Fruit fly (Drosophila melanogaster): ENCODE results near the gene fzy.

Gene fzy

DNA sequence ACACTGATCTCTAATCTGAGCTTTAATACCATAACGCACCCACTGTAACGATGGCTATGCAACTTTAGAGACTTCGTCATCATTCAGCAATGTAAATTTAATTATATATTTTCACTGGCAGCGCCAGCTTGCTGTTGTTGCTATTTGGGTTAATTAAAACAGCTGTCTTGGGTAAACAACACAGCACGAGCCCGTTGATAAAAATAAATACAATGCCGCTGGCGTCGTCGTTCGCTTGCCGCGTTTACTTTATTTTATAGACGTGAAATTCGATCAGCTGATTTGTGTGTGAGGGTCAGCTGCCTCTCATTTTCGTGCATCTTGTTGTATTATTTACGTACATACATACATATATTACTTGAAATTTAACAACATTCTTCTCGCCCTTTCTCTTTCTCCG is 38.0 kb upstream of the fzy start (continued):
- TF ChIP-seq brk (GFP tag; optimal IDR thresholded peaks at IDR 0.05), result peak; percentile 65

dm6 chr2L:16273439-16273838 is 37.3 kb upstream of the fzy start:
- TF ChIP-seq dmrt93B (GFP tag; optimal IDR thresholded peaks at IDR 0.05) (no peak), Abd-B (GFP tag; optimal IDR thresholded peaks at IDR 0.05) (no peak), Rel (GFP tag; optimal IDR thresholded peaks at IDR 0.05) (no peak), Rel (tag; optimal IDR thresholded peaks at IDR 0.05) (peak; percentile 5)

- no peak for TF ChIP-seq sv (GFP tag; optimal IDR thresholded peaks at IDR 0.05)
- no peak for TF ChIP-seq N (GFP tag; optimal IDR thresholded peaks at IDR 0.05)
- no peak for TF ChIP-seq dmrt93B (GFP tag; optimal IDR thresholded peaks at IDR 0.05)
- no peak for TF ChIP-seq Hnf4 (GFP tag; optimal IDR thresholded peaks at IDR 0.05)
- no peak for TF ChIP-seq rgr (GFP tag; optimal IDR thresholded peaks at IDR 0.05)
- TF ChIP-seq GATAd (GFP tag; optimal IDR thresholded peaks at IDR 0.05), result no peak
- TF ChIP-seq CrebA (GFP tag; optimal IDR thresholded peaks at IDR 0.05; ENCODE audit: borderline replicate concordance), result no peak
- TF ChIP-seq brk (GFP tag; optimal IDR thresholded peaks at IDR 0.05), result no peak
- TF ChIP-seq Mio (GFP tag; optimal IDR thresholded peaks at IDR 0.05), result no peak
- TF ChIP-seq Dif (GFP tag; optimal IDR thresholded peaks at IDR 0.05; ENCODE audit: partially characterized antibody), result no peak
- TF ChIP-seq Hr83 (GFP tag; optimal IDR thresholded peaks at IDR 0.05; ENCODE audit: poor library complexity, severe bottlenecking), result no peak
- no peak for TF ChIP-seq Vsx2 (GFP tag; optimal IDR thresholded peaks at IDR 0.05; ENCODE audit: partially characterized antibody)
- TF ChIP-seq CG9705 (GFP tag; optimal IDR thresholded peaks at IDR 0.05), result no peak
- TF ChIP-seq OdsH (GFP tag; optimal IDR thresholded peaks at IDR 0.05), result no peak
- TF ChIP-seq Hr78 (GFP tag; optimal IDR thresholded peaks at IDR 0.05), result no peak
- no peak for TF ChIP-seq HLH106 (tag; optimal IDR thresholded peaks at IDR 0.05)
- no peak for TF ChIP-seq dsf (GFP tag; optimal IDR thresholded peaks at IDR 0.05; ENCODE audit: borderline replicate concordance)
- TF ChIP-seq Rel (GFP tag; optimal IDR thresholded peaks at IDR 0.05), result no peak
- TF ChIP-seq Rel (tag; optimal IDR thresholded peaks at IDR 0.05), result no peak
- TF ChIP-seq pan (optimal IDR thresholded peaks at IDR 0.05), result no peak
Measured at dm6 chr2L:16274100-16274499, 36.7 kb upstream of the fzy start.

- TF ChIP-seq Rel (GFP tag; optimal IDR thresholded peaks at IDR 0.05), result no peak
- TF ChIP-seq Rel (tag; optimal IDR thresholded peaks at IDR 0.05), result no peak
- TF ChIP-seq Dif (GFP tag; optimal IDR thresholded peaks at IDR 0.05; ENCODE audit: partially characterized antibody), result peak; percentile 6
- TF ChIP-seq Hnf4 (GFP tag; optimal IDR thresholded peaks at IDR 0.05), result no peak
- TF ChIP-seq OdsH (GFP tag; optimal IDR thresholded peaks at IDR 0.05), result no peak
- TF ChIP-seq brk (GFP tag; optimal IDR thresholded peaks at IDR 0.05), result no peak
- TF ChIP-seq br (GFP tag; optimal IDR thresholded peaks at IDR 0.05), result no peak
Measured at dm6 chr2L:16275177-16275808, 35.5 kb upstream of the fzy start.

dm6 chr2L:16275809-16276178 is 35.0 kb upstream of the fzy start:
- no peak for TF ChIP-seq Dif (GFP tag; optimal IDR thresholded peaks at IDR 0.05; ENCODE audit: partially characterized antibody)
- TF ChIP-seq h (GFP tag; optimal IDR thresholded peaks at IDR 0.05), result peak; percentile 21
- TF ChIP-seq ey (GFP tag; optimal IDR thresholded peaks at IDR 0.05), result no peak
- TF ChIP-seq sv (GFP tag; optimal IDR thresholded peaks at IDR 0.05), result peak; percentile 20
- no peak for TF ChIP-seq N (GFP tag; optimal IDR thresholded peaks at IDR 0.05)
- peak; percentile 8 for TF ChIP-seq Sp1 (GFP tag; optimal IDR thresholded peaks at IDR 0.05)
- TF ChIP-seq br (GFP tag; optimal IDR thresholded peaks at IDR 0.05), result peak; percentile 4
- TF ChIP-seq foxo (GFP tag; optimal IDR thresholded peaks at IDR 0.05), result peak in 1 of 2 experiments; percentile 30
- TF ChIP-seq HLH106 (tag; optimal IDR thresholded peaks at IDR 0.05), result peak; percentile 8
- TF ChIP-seq fru (GFP tag; optimal IDR thresholded peaks at IDR 0.05), result peak; percentile 12

dm6 chr2L:16276820-16277219 is 33.9 kb upstream of the fzy start:
- no peak for TF ChIP-seq psq (GFP tag; optimal IDR thresholded peaks at IDR 0.05)
- TF ChIP-seq h (GFP tag; optimal IDR thresholded peaks at IDR 0.05), result no peak
- TF ChIP-seq rgr (GFP tag; optimal IDR thresholded peaks at IDR 0.05), result no peak
- no peak for TF ChIP-seq sv (GFP tag; optimal IDR thresholded peaks at IDR 0.05)
- no peak for TF ChIP-seq usp (GFP tag; optimal IDR thresholded peaks at IDR 0.05)
- TF ChIP-seq Myc (optimal IDR thresholded peaks at IDR 0.05), result no peak
- TF ChIP-seq Hr78 (GFP tag; optimal IDR thresholded peaks at IDR 0.05), result no peak
- TF ChIP-seq dsf (GFP tag; optimal IDR thresholded peaks at IDR 0.05; ENCODE audit: borderline replicate concordance), result no peak
- no peak for TF ChIP-seq Hr83 (GFP tag; optimal IDR thresholded peaks at IDR 0.05; ENCODE audit: poor library complexity, severe bottlenecking)
- no peak for TF ChIP-seq Abd-B (GFP tag; optimal IDR thresholded peaks at IDR 0.05)
- no peak for TF ChIP-seq Hnf4 (GFP tag; optimal IDR thresholded peaks at IDR 0.05)
- TF ChIP-seq GATAd (GFP tag; optimal IDR thresholded peaks at IDR 0.05), result no peak
- TF ChIP-seq Dfd (GFP tag; optimal IDR thresholded peaks at IDR 0.05), result no peak
- TF ChIP-seq lola (GFP tag; optimal IDR thresholded peaks at IDR 0.05), result no peak
